Fruit fly (Drosophila melanogaster) whole organism, adult: ENCODE results near the gene CG9072.

ENCODE experiments used
- CG1620 ChIP-seq: fragments of 200-800 bp; sonication (Bioruptor generic); optimal IDR thresholded peaks from 2 replicates; lab custom pipeline; 2016; ENCODE audit warnings: missing biosample characterization, missing genetic modification characterization
- CG7045 ChIP-seq: fragments of 200-800 bp; sonication (Bioruptor generic); optimal IDR thresholded peaks from 2 replicates; lab custom pipeline; 2017; ENCODE audit warnings: missing biosample characterization, mild to moderate bottlenecking, missing genetic modification characterization
- Clk ChIP-seq: fragments of 200-800 bp; sonication (Bioruptor generic); optimal IDR thresholded peaks from 2 replicates; lab custom pipeline; 2017; ENCODE audit warnings: missing biosample characterization, missing genetic modification characterization
- Crg-1 ChIP-seq: fragments of 200-800 bp; sonication (Bioruptor generic); optimal IDR thresholded peaks from 2 replicates; lab custom pipeline; 2016; ENCODE audit warnings: missing biosample characterization, missing genetic modification characterization
- cnc ChIP-seq, 2 experiments: fragments of >200 bp; optimal IDR thresholded peaks; 2 replicates each; lab custom pipeline; 2017
- kay ChIP-seq: fragments of 200-800 bp; sonication (Bioruptor generic); peaks from one replicate; lab custom pipeline; 2016; ENCODE audit warnings: missing biosample characterization, missing genetic modification characterization, borderline replicate concordance
- ovo ChIP-seq: fragments of 200-800 bp; sonication (Bioruptor generic); optimal IDR thresholded peaks from 2 replicates; lab custom pipeline; 2016; ENCODE audit warnings: missing biosample characterization, missing genetic modification characterization

DNA sequence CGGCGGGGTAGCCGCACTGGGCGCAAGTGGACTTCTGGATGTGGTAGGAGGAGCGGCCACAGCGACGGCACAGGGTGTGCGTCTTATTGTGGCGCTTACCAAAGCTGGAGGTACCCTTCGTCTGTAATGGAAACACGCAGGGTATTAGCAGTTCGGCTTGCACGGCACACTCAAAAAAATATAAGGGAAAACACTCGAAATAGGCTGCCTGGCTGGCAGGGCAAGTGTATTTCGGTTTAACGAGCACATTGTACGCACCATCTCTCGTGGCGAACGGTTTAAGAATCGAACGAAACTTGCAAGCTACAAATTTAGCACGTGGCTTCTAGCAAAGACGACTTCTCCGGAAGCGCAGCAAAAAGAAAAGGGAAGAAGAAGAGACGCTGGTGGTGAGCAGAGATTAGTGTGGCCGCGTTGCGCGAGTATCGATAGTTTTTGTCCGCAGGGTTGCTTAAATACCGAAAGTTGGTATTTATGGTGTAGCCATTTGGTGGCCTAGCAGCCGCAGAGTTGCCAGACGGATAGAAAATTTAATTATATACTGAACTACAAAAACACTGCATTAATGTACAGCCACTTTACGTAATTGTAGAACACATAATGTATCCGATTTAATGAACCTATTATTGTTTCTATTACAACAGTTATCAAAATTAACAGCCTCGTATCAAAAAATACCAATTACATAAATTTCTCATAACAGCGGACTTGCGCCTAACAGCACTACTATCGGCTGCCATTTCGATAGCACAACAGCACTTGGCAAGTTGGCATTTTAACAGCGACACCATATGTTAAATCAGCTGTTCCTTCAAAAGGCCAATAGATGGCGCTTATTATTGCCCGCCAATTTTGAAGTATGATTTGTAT, 43.4 kb upstream of the CG9072 start, which contains the start of gene RpL37-1:
- TF ChIP-seq kay (GFP tag; lab: Kevin White, UChicago) = no peak
- peak; percentile 78 for TF ChIP-seq ovo
- peak; percentile 16 for TF ChIP-seq CG7045
- TF ChIP-seq CG1620 = peak; percentile 72
- TF ChIP-seq cnc (optimal IDR thresholded peaks at IDR 0.05; lab: Kevin White, UChicago) = no peak
- TF ChIP-seq Crg-1 (GFP tag; lab: Kevin White, UChicago) = peak; percentile 64
- TF ChIP-seq Clk (GFP tag; lab: Kevin White, UChicago) = no peak
